Fruit fly (Drosophila melanogaster): Measurements from ENCODE around the gene CG5787.
A peak's percentile ranks its signal among the peaks of the same experiment; 100 is the strongest.

The CG5787 gene

dm6 chr2L:12712255-12712654 lies 497 bp downstream of the CG5787 start (continued):
- TF ChIP-seq CG17802 (tag; optimal IDR thresholded peaks at IDR 0.05) (no peak), CG11093 (GFP tag; IDR thresholded peaks at IDR 0.05) (no peak), Jarid2 (GFP tag; optimal IDR thresholded peaks at IDR 0.05) (no peak), Med (GFP tag) (no peak), Eip74EF (GFP tag; optimal IDR thresholded peaks at IDR 0.05) (no peak), sr (GFP tag; IDR thresholded peaks at IDR 0.05) (no peak), CG10979 (tag; optimal IDR thresholded peaks at IDR 0.05) (no peak), Taf1 (GFP tag; IDR thresholded peaks at IDR 0.05) (no peak), h (optimal IDR thresholded peaks at IDR 0.05) (no peak), Neu2 (GFP tag; optimal IDR thresholded peaks at IDR 0.05; ENCODE audit: borderline replicate concordance) (no peak), MESR4 (GFP tag; optimal IDR thresholded peaks at IDR 0.05) (peak; percentile 83), pzg (GFP tag; optimal IDR thresholded peaks at IDR 0.05) (peak; percentile 54), CG3281 (GFP tag; optimal IDR thresholded peaks at IDR 0.05) (peak; percentile 82), Sry-β (GFP tag; optimal IDR thresholded peaks at IDR 0.05) (no peak), nerfin-1 (tag; optimal IDR thresholded peaks at IDR 0.05) (no peak), bcd (GFP tag; optimal IDR thresholded peaks at IDR 0.05) (no peak), CG7839 (tag; optimal IDR thresholded peaks at IDR 0.05) (no peak), Atf-2 (GFP tag; optimal IDR thresholded peaks at IDR 0.05) (no peak), jumu (GFP tag; optimal IDR thresholded peaks at IDR 0.05) (no peak), Sox100B (GFP tag; optimal IDR thresholded peaks at IDR 0.05) (no peak), CG10959 (GFP tag; IDR thresholded peaks at IDR 0.05) (no peak), onecut (GFP tag; IDR thresholded peaks at IDR 0.05) (no peak), CG9215 (GFP tag; IDR thresholded peaks at IDR 0.05) (no peak), CG2712 (tag; optimal IDR thresholded peaks at IDR 0.05) (peak; percentile 48), CG7928 (GFP tag; optimal IDR thresholded peaks at IDR 0.05) (peak; percentile 91), CG12659 (GFP tag; optimal IDR thresholded peaks at IDR 0.05) (peak; percentile 54), zen (tag; optimal IDR thresholded peaks at IDR 0.05) (peak; percentile 10), inv (GFP tag; IDR thresholded peaks at IDR 0.05; ENCODE audit: partially characterized antibody) (no peak), NfI (GFP tag; optimal IDR thresholded peaks at IDR 0.05) (peak; percentile 3), Bteb2 (GFP tag; optimal IDR thresholded peaks at IDR 0.05) (no peak), H15 (GFP tag; IDR thresholded peaks at IDR 0.05) (no peak), zfh1 (GFP tag; IDR thresholded peaks at IDR 0.05) (no peak; the same call in 2 of the 3 replicates), CG4617 (GFP tag; optimal IDR thresholded peaks at IDR 0.05; ENCODE audit: borderline replicate concordance) (peak; percentile 73), unc-4 (GFP tag; IDR thresholded peaks at IDR 0.05; ENCODE audit: partially characterized antibody) (no peak)

- TF ChIP-seq Hey (tag; optimal IDR thresholded peaks at IDR 0.05) (no peak), exex (tag; optimal IDR thresholded peaks at IDR 0.05) (peak; percentile 88), Pdp1 (GFP tag; optimal IDR thresholded peaks at IDR 0.05) (peak in 1 of 2 experiments; percentile 72), mirr (GFP tag; optimal IDR thresholded peaks at IDR 0.05) (peak; percentile 82)
These were observed 4.2 kb downstream of the CG5787 start for dm6 chr2L:12708576-12708975.

dm6 chr2L:12707540-12707939 lies 5.2 kb downstream of the CG5787 start, which contains the start of the genes CG6180 and CG15484:
CG6180 (plus strand) TSS chr2L:12707661.
CG15484 (minus strand) TSS chr2L:12707711.
- TF ChIP-seq danr (GFP tag; IDR thresholded peaks at IDR 0.05) (no peak), CG10366 (GFP tag; IDR thresholded peaks at IDR 0.05) (no peak), Ets97D (GFP tag; optimal IDR thresholded peaks at IDR 0.05) (peak; percentile 91), luna (GFP tag; optimal IDR thresholded peaks at IDR 0.05) (no peak), CG3726 (GFP tag; IDR thresholded peaks at IDR 0.05) (no peak), phol (tag; optimal IDR thresholded peaks at IDR 0.05) (peak; percentile 89), CG6854 (GFP tag; optimal IDR thresholded peaks at IDR 0.05) (no peak), dmrt99B (tag; optimal IDR thresholded peaks at IDR 0.05) (no peak), CG30431 (GFP tag; optimal IDR thresholded peaks at IDR 0.05) (no peak), pzg (GFP tag; optimal IDR thresholded peaks at IDR 0.05) (peak; percentile 49), CG12219 (GFP tag; optimal IDR thresholded peaks at IDR 0.05) (no peak), zfh1 (GFP tag; IDR thresholded peaks at IDR 0.05) (0 out of 3 replicates have a peak, but pooled peaks have one; percentile 28), jing (GFP tag; optimal IDR thresholded peaks at IDR 0.05) (no peak), CHES-1-like (GFP tag; optimal IDR thresholded peaks at IDR 0.05) (no peak), dm (GFP tag; optimal IDR thresholded peaks at IDR 0.05) (peak; percentile 7)

Measured in whole organism, embryonic.